Fruit fly (Drosophila melanogaster): ENCODE data around the gene Acbp1.

Acbp1 gene

dm6 chr2L:8162307-8163024 is at the start of gene Acbp1 (continued):
- peak; percentile 96 for TF ChIP-seq nmo (GFP tag; optimal IDR thresholded peaks at IDR 0.05)
- peak; percentile 84 for TF ChIP-seq CG11093 (GFP tag; IDR thresholded peaks at IDR 0.05)
- TF ChIP-seq HmgD (GFP tag; optimal IDR thresholded peaks at IDR 0.05): peak; percentile 96
- TF ChIP-seq Dip3 (GFP tag; optimal IDR thresholded peaks at IDR 0.05): peak; percentile 95
- TF ChIP-seq Nf-YA (GFP tag; IDR thresholded peaks at IDR 0.05): peak; percentile 81
- peak; percentile 70 for TF ChIP-seq bowl (GFP tag; IDR thresholded peaks at IDR 0.05)
- peak; percentile 82 to 93 for TF ChIP-seq Trl (optimal IDR thresholded peaks at IDR 0.05)
- peak; percentile 97 for TF ChIP-seq Trl (GFP tag; optimal IDR thresholded peaks at IDR 0.05)
- peak; percentile 92 for TF ChIP-seq Mes4 (GFP tag; optimal IDR thresholded peaks at IDR 0.05)
- peak; percentile 95 for TF ChIP-seq Xbp1 (GFP tag; optimal IDR thresholded peaks at IDR 0.05)
- TF ChIP-seq Hmr (GFP tag; optimal IDR thresholded peaks at IDR 0.05): peak; percentile 98
- TF ChIP-seq peb (GFP tag; IDR thresholded peaks at IDR 0.05): peak; percentile 58; the same call in 1 of the 2 replicates
- peak; percentile 93 for TF ChIP-seq Hr3 (GFP tag; optimal IDR thresholded peaks at IDR 0.05)
- TF ChIP-seq vvl (GFP tag; IDR thresholded peaks at IDR 0.05): peak; percentile 95
- TF ChIP-seq shn (GFP tag; optimal IDR thresholded peaks at IDR 0.05): peak; percentile 96
- peak; percentile 99 for TF ChIP-seq CG10979 (tag; optimal IDR thresholded peaks at IDR 0.05)
- TF ChIP-seq Poxn (GFP tag; IDR thresholded peaks at IDR 0.05): peak; percentile 81
- peak; percentile 97 for TF ChIP-seq mirr (GFP tag; optimal IDR thresholded peaks at IDR 0.05)
- TF ChIP-seq run (tag; optimal IDR thresholded peaks at IDR 0.05): peak; percentile 98
- TF ChIP-seq CG7372 (GFP tag; IDR thresholded peaks at IDR 0.05): peak; percentile 90
- TF ChIP-seq HLH4C (GFP tag; IDR thresholded peaks at IDR 0.05; ENCODE audit: partially characterized antibody): peak; percentile 68; the same call in 1 of the 3 replicates
- peak; percentile 84 for TF ChIP-seq TFAM (GFP tag; optimal IDR thresholded peaks at IDR 0.05)
- peak; percentile 87 for TF ChIP-seq al (GFP tag; IDR thresholded peaks at IDR 0.05)
- TF ChIP-seq CG10321 (GFP tag; IDR thresholded peaks at IDR 0.05): peak; percentile 67
- peak; percentile 82 for TF ChIP-seq CG16779 (GFP tag; IDR thresholded peaks at IDR 0.05)
- TF ChIP-seq dpn (GFP tag; optimal IDR thresholded peaks at IDR 0.05): peak; percentile 93 to 96
- peak; percentile 56 for TF ChIP-seq Sin3A (optimal IDR thresholded peaks at IDR 0.05)
- peak; percentile 69 for TF ChIP-seq Lim3 (GFP tag; IDR thresholded peaks at IDR 0.05)
- TF ChIP-seq insv (GFP tag; optimal IDR thresholded peaks at IDR 0.05): peak in 1 of 2 experiments; percentile 86
- peak; percentile 97 for TF ChIP-seq Asciz (GFP tag; optimal IDR thresholded peaks at IDR 0.05)
- no peak for TF ChIP-seq CG8478 (optimal IDR thresholded peaks at IDR 0.05)
- TF ChIP-seq CG1529 (GFP tag; optimal IDR thresholded peaks at IDR 0.05): peak; percentile 94
- TF ChIP-seq CG6683 (GFP tag; optimal IDR thresholded peaks at IDR 0.05): peak; percentile 94
- TF ChIP-seq CG12155 (GFP tag; optimal IDR thresholded peaks at IDR 0.05): peak; percentile 93
- peak; percentile 91 for TF ChIP-seq chm (GFP tag; IDR thresholded peaks at IDR 0.05)
- peak; percentile 90 for TF ChIP-seq HLH3B (GFP tag; IDR thresholded peaks at IDR 0.05)
- TF ChIP-seq wdn (GFP tag; IDR thresholded peaks at IDR 0.05): peak; percentile 86
- TF ChIP-seq CG9817 (tag; optimal IDR thresholded peaks at IDR 0.05): peak; percentile 91
- peak; percentile 95 for TF ChIP-seq sqz (GFP tag; optimal IDR thresholded peaks at IDR 0.05)
- peak; percentile 94 for TF ChIP-seq Dek (tag; optimal IDR thresholded peaks at IDR 0.05)
- peak; percentile 88 for TF ChIP-seq CG4854 (GFP tag; optimal IDR thresholded peaks at IDR 0.05)
- peak; percentile 99 for TF ChIP-seq CG18599 (GFP tag; optimal IDR thresholded peaks at IDR 0.05)
- peak; percentile 71 for TF ChIP-seq nerfin-2 (GFP tag; IDR thresholded peaks at IDR 0.05; ENCODE audit: partially characterized antibody)
- peak; percentile 93 for TF ChIP-seq Six4 (GFP tag; optimal IDR thresholded peaks at IDR 0.05)
- TF ChIP-seq HLH54F (GFP tag; optimal IDR thresholded peaks at IDR 0.05): peak; percentile 95
- peak; percentile 57; the same call in 1 of the 4 replicates for TF ChIP-seq chinmo (GFP tag; IDR thresholded peaks at IDR 0.05; ENCODE audit: partially characterized antibody)
- peak in 1 of 2 experiments; percentile 99 for TF ChIP-seq Eip74EF (GFP tag; optimal IDR thresholded peaks at IDR 0.05)
- peak; percentile 92 for TF ChIP-seq fd3F (GFP tag; optimal IDR thresholded peaks at IDR 0.05)
- peak; percentile 82 for TF ChIP-seq CG6654 (GFP tag; optimal IDR thresholded peaks at IDR 0.05)
- TF ChIP-seq CG32767 (GFP tag; IDR thresholded peaks at IDR 0.05): peak; percentile 93

Data from whole organism, embryonic.